Fruit fly (Drosophila melanogaster) whole organism, embryonic: ENCODE measurements around the gene SIDL.

ENCODE experiments used
- Aef1 ChIP-seq: fragments of 200-800 bp; sonication (Bioruptor generic); IDR thresholded peaks from 3 replicates; pipeline ENCODE4 v1.3.6; 2022; ENCODE audit warnings: missing biosample characterization, missing genetic modification characterization
- Atf3 ChIP-seq: fragments of 200-800 bp; sonication (Bioruptor generic); optimal IDR thresholded peaks from 3 replicates; lab custom pipeline; 2016; ENCODE audit warnings: missing biosample characterization, missing genetic modification characterization
- Bteb2 ChIP-seq: fragments of 200-800 bp; sonication (Bioruptor generic); optimal IDR thresholded peaks from 2 replicates; lab custom pipeline; 2016; ENCODE audit warnings: missing biosample characterization, missing genetic modification characterization
- CG10147 ChIP-seq: fragments of 200-800 bp; sonication (Bioruptor generic); optimal IDR thresholded peaks from 2 replicates; lab custom pipeline; 2019; ENCODE audit warnings: missing biosample characterization, mild to moderate bottlenecking, missing genetic modification characterization, moderate library complexity
- CG10366 ChIP-seq: fragments of 200-800 bp; sonication (Bioruptor generic); IDR thresholded peaks from 2 replicates; pipeline ENCODE4 v1.3.6; 2022; ENCODE audit warnings: missing biosample characterization, missing genetic modification characterization
- CG11398 ChIP-seq: fragments of 200-800 bp; sonication (Bioruptor generic); optimal IDR thresholded peaks from 2 replicates; lab custom pipeline; 2016; ENCODE audit warnings: missing biosample characterization, missing genetic modification characterization
- CG13287 ChIP-seq: fragments of 200-800 bp; sonication (Bioruptor generic); IDR thresholded peaks from 2 replicates; pipeline ENCODE4 v1.3.6; 2022; ENCODE audit warnings: missing biosample characterization, missing genetic modification characterization; ENCODE audit not compliant: partially characterized antibody
- CG13624 ChIP-seq: fragments of 200-800 bp; sonication (Bioruptor generic); optimal IDR thresholded peaks from 2 replicates; lab custom pipeline; 2016; ENCODE audit warnings: missing biosample characterization, missing genetic modification characterization
- CG14014 ChIP-seq: fragments of 200-800 bp; sonication (Bioruptor generic); IDR thresholded peaks from 2 replicates; pipeline ENCODE4 v1.3.6; 2022; ENCODE audit warnings: missing biosample characterization, missing genetic modification characterization
- CG14710 ChIP-seq: fragments of 200-800 bp; sonication (Bioruptor generic); optimal IDR thresholded peaks from 3 replicates; lab custom pipeline; 2019; ENCODE audit warnings: missing biosample characterization, mild to moderate bottlenecking, missing genetic modification characterization, moderate library complexity
- CG14965 ChIP-seq: fragments of 200-800 bp; sonication (Bioruptor generic); optimal IDR thresholded peaks from 2 replicates; lab custom pipeline; 2016; ENCODE audit warnings: missing biosample characterization, missing genetic modification characterization, borderline replicate concordance
- CG15073 ChIP-seq: fragments of 200-800 bp; sonication (Bioruptor generic); optimal IDR thresholded peaks from 2 replicates; lab custom pipeline; 2016; ENCODE audit warnings: missing biosample characterization, missing genetic modification characterization
- CG15696 ChIP-seq: fragments of 200-800 bp; sonication (Bioruptor generic); optimal IDR thresholded peaks from 2 replicates; lab custom pipeline; 2019; ENCODE audit warnings: missing biosample characterization, mild to moderate bottlenecking, missing genetic modification characterization, moderate library complexity
- CG17359 ChIP-seq: fragments of 200-800 bp; sonication (Bioruptor generic); optimal IDR thresholded peaks from 3 replicates; lab custom pipeline; 2018; ENCODE audit warnings: missing biosample characterization, mild to moderate bottlenecking, missing genetic modification characterization, moderate library complexity
- CG17802 ChIP-seq: fragments of 200-800 bp; sonication (Bioruptor generic); optimal IDR thresholded peaks from 2 replicates; lab custom pipeline; 2018; ENCODE audit warnings: missing biosample characterization, mild to moderate bottlenecking, missing genetic modification characterization, moderate library complexity
- CG18476 ChIP-seq: fragments of 200-800 bp; sonication (Bioruptor generic); optimal IDR thresholded peaks from 2 replicates; lab custom pipeline; 2016; ENCODE audit warnings: missing biosample characterization, mild to moderate bottlenecking, missing genetic modification characterization
- CG2199 ChIP-seq: fragments of 200-800 bp; sonication (Bioruptor generic); IDR thresholded peaks from 3 replicates; pipeline ENCODE4 v1.3.6; 2022; ENCODE audit warnings: missing biosample characterization, missing genetic modification characterization
- CG33213 ChIP-seq: fragments of 200-800 bp; sonication (Bioruptor generic); optimal IDR thresholded peaks from 3 replicates; lab custom pipeline; 2016; ENCODE audit warnings: missing biosample characterization, missing genetic modification characterization
- CG3407 ChIP-seq: fragments of 200-800 bp; sonication (Bioruptor generic); optimal IDR thresholded peaks from 2 replicates; lab custom pipeline; 2018; ENCODE audit warnings: missing biosample characterization, mild to moderate bottlenecking, missing genetic modification characterization
- CG5953 ChIP-seq: fragments of 200-800 bp; sonication (Bioruptor generic); IDR thresholded peaks from 2 replicates; pipeline ENCODE4 v1.3.6; 2022; ENCODE audit warnings: missing biosample characterization, missing genetic modification characterization
- CG6813 ChIP-seq: fragments of 200-800 bp; sonication (Bioruptor generic); optimal IDR thresholded peaks from 2 replicates; lab custom pipeline; 2017; ENCODE audit warnings: missing biosample characterization, missing genetic modification characterization, mild to moderate bottlenecking, moderate library complexity, missing genetic modification reagents
- CG7786 ChIP-seq: fragments of 200-800 bp; sonication (Bioruptor generic); optimal IDR thresholded peaks from 2 replicates; lab custom pipeline; 2016; ENCODE audit warnings: missing biosample characterization, missing genetic modification characterization
- CG8089 ChIP-seq: fragments of 200-800 bp; sonication (Bioruptor generic); optimal IDR thresholded peaks from 3 replicates; lab custom pipeline; 2016; ENCODE audit warnings: missing biosample characterization, missing genetic modification characterization
- CG8765 ChIP-seq: fragments of 200-800 bp; sonication (Bioruptor generic); IDR thresholded peaks from 2 replicates; pipeline ENCODE4 v1.3.6; 2022; ENCODE audit warnings: missing biosample characterization, missing genetic modification characterization
- CG9817 ChIP-seq: fragments of 200-800 bp; sonication (Bioruptor generic); optimal IDR thresholded peaks from 2 replicates; lab custom pipeline; 2018; ENCODE audit warnings: missing biosample characterization, mild to moderate bottlenecking, missing genetic modification characterization, moderate library complexity
- Dip3 ChIP-seq: fragments of 200-800 bp; sonication (Bioruptor generic); optimal IDR thresholded peaks from 3 replicates; lab custom pipeline; 2016; ENCODE audit warnings: missing biosample characterization, missing genetic modification characterization
- Ets97D ChIP-seq: fragments of 200-800 bp; sonication (Bioruptor generic); optimal IDR thresholded peaks from 3 replicates; lab custom pipeline; 2016; ENCODE audit warnings: missing biosample characterization, missing genetic modification characterization
- Myb ChIP-seq: fragments of 200-800 bp; sonication (Bioruptor generic); optimal IDR thresholded peaks from 2 replicates; lab custom pipeline; 2016; ENCODE audit warnings: missing biosample characterization, missing genetic modification characterization
- Oli ChIP-seq: fragments of 200-800 bp; sonication (Bioruptor generic); optimal IDR thresholded peaks from 2 replicates; lab custom pipeline; 2018; ENCODE audit warnings: missing biosample characterization, mild to moderate bottlenecking, missing genetic modification characterization, moderate library complexity
- Sox100B ChIP-seq: fragments of 200-800 bp; sonication (Bioruptor generic); optimal IDR thresholded peaks from 3 replicates; lab custom pipeline; 2018; ENCODE audit warnings: missing biosample characterization, mild to moderate bottlenecking, missing genetic modification characterization
- cad ChIP-seq: fragments of >200 bp; optimal IDR thresholded peaks from 2 replicates; lab custom pipeline; 2017; ENCODE audit warnings: missing biosample characterization, missing genetic modification characterization
- cato ChIP-seq: fragments of 200-800 bp; sonication (Bioruptor generic); optimal IDR thresholded peaks from 2 replicates; lab custom pipeline; 2016; ENCODE audit warnings: missing biosample characterization, missing genetic modification characterization, borderline replicate concordance
- da ChIP-seq: fragments of 200-800 bp; sonication (Bioruptor generic); optimal IDR thresholded peaks from 2 replicates; lab custom pipeline; 2016; ENCODE audit warnings: missing biosample characterization, missing genetic modification characterization
- dmrt99B ChIP-seq: fragments of 200-800 bp; sonication (Bioruptor generic); optimal IDR thresholded peaks from 2 replicates; lab custom pipeline; 2018; ENCODE audit warnings: missing biosample characterization, mild to moderate bottlenecking, missing genetic modification characterization, moderate library complexity
- dpn ChIP-seq, 2 experiments: fragments of 200-800 bp; sonication (Bioruptor generic); optimal IDR thresholded peaks; 3 replicates each; lab custom pipeline; 2016; ENCODE audit warnings: missing biosample characterization in 2 of 2, missing genetic modification characterization in 2 of 2
- eve ChIP-seq, 2 experiments: fragments of >200 bp; optimal IDR thresholded peaks; 2 replicates each; lab custom pipeline; 2017; ENCODE audit warnings: missing biosample characterization in 2 of 2, missing genetic modification characterization in 2 of 2
- gem ChIP-seq: fragments of 200-800 bp; sonication (Bioruptor generic); optimal IDR thresholded peaks from 2 replicates; lab custom pipeline; 2019; ENCODE audit warnings: missing biosample characterization, mild to moderate bottlenecking, missing genetic modification characterization, moderate library complexity
- her ChIP-seq: fragments of 200-800 bp; sonication (Bioruptor generic); optimal IDR thresholded peaks from 2 replicates; lab custom pipeline; 2016; ENCODE audit warnings: missing biosample characterization, missing genetic modification characterization
- hth ChIP-seq: fragments of >200 bp; optimal IDR thresholded peaks from 2 replicates; lab custom pipeline; 2017; ENCODE audit warnings: inconsistent platforms
- inv ChIP-seq: fragments of 200-800 bp; sonication (Bioruptor generic); IDR thresholded peaks from 2 replicates; pipeline ENCODE4 v1.3.6; 2022; ENCODE audit warnings: missing biosample characterization, missing genetic modification characterization; ENCODE audit not compliant: partially characterized antibody
- kni ChIP-seq: fragments of 200-800 bp; sonication (Bioruptor generic); optimal IDR thresholded peaks from 3 replicates; lab custom pipeline; 2017; ENCODE audit warnings: mild to moderate bottlenecking, missing biosample characterization, missing genetic modification reagents, missing genetic modification characterization
- lab ChIP-seq: fragments of 200-800 bp; sonication (Bioruptor generic); optimal IDR thresholded peaks from 3 replicates; lab custom pipeline; 2017; ENCODE audit warnings: missing biosample characterization, missing genetic modification characterization, mild to moderate bottlenecking, moderate library complexity, missing genetic modification reagents
- lmd ChIP-seq: fragments of 200-800 bp; sonication (Bioruptor generic); IDR thresholded peaks from 2 replicates; pipeline ENCODE4 v1.3.6; 2022; ENCODE audit warnings: missing biosample characterization, missing genetic modification characterization
- onecut ChIP-seq: fragments of 200-800 bp; sonication (Bioruptor generic); IDR thresholded peaks from 2 replicates; pipeline ENCODE4 v1.3.6; 2022; ENCODE audit warnings: missing biosample characterization, missing genetic modification characterization
- pnt ChIP-seq: fragments of 200-800 bp; sonication (Bioruptor generic); optimal IDR thresholded peaks from 3 replicates; lab custom pipeline; 2016; ENCODE audit warnings: missing biosample characterization, missing genetic modification characterization
- slou ChIP-seq: fragments of 200-800 bp; sonication (Bioruptor generic); optimal IDR thresholded peaks from 3 replicates; lab custom pipeline; 2016; ENCODE audit warnings: missing biosample characterization, missing genetic modification characterization
- tap ChIP-seq: fragments of 200-800 bp; optimal IDR thresholded peaks from 3 replicates; lab custom pipeline; 2019; ENCODE audit warnings: missing biosample characterization, mild to moderate bottlenecking, missing genetic modification characterization, moderate library complexity
- unc-4 ChIP-seq: fragments of 200-800 bp; sonication (Bioruptor generic); IDR thresholded peaks from 2 replicates; pipeline ENCODE4 v1.3.6; 2022; ENCODE audit warnings: missing biosample characterization, missing genetic modification characterization; ENCODE audit not compliant: partially characterized antibody
- z ChIP-seq: fragments of 200-800 bp; sonication (Bioruptor generic); IDR thresholded peaks from 3 replicates; pipeline ENCODE4 v1.3.6; 2022; ENCODE audit warnings: missing biosample characterization, missing genetic modification characterization

The SIDL gene

dm6 chr3R:15262710-15263672, 44.3 kb upstream of the SIDL start, which contains the start of the genes eIF2gamma and Set (continued):
- TF ChIP-seq CG10366 (GFP tag; lab: Robert Waterston, UW) (0 out of 2 replicates have a peak, but pooled peaks have one; percentile 28), CG13624 (GFP tag; lab: Kevin White, UChicago) (peak; percentile 37), CG14965 (GFP tag; lab: Kevin White, UChicago) (no peak), CG3407 (GFP tag; lab: Kevin White, UChicago) (no peak), Bteb2 (GFP tag; lab: Kevin White, UChicago) (no peak), CG2199 (GFP tag; lab: Robert Waterston, UW) (no peak), her (GFP tag; lab: Kevin White, UChicago) (peak; percentile 28), Ets97D (GFP tag; lab: Kevin White, UChicago) (peak; percentile 77), Myb (peak; percentile 59), Sox100B (GFP tag; lab: Kevin White, UChicago) (no peak), lmd (peak; percentile 16; the same call in 1 of the 2 replicates), CG33213 (GFP tag; lab: Kevin White, UChicago) (peak; percentile 3), kni (no peak), CG5953 (GFP tag; lab: Robert Waterston, UW) (no peak), tap (tag; lab: Kevin White, UChicago) (no peak), onecut (GFP tag; lab: Robert Waterston, UW) (no peak), CG15073 (no peak), dmrt99B (tag; lab: Kevin White, UChicago) (no peak), z (no peak), CG6813 (GFP tag; lab: Kevin White, UChicago) (no peak), CG11398 (no peak), CG17802 (tag; lab: Kevin White, UChicago) (peak; percentile 24), pnt (no peak), CG17359 (tag; lab: Kevin White, UChicago) (no peak), lab (GFP tag; lab: Kevin White, UChicago) (no peak), inv (GFP tag; lab: Robert Waterston, UW) (peak; percentile 96), eve (GFP tag; optimal IDR thresholded peaks at IDR 0.05; lab: Kevin White, UChicago) (no peak), CG8089 (GFP tag; lab: Kevin White, UChicago) (no peak), slou (GFP tag; lab: Kevin White, UChicago) (no peak), Oli (tag; lab: Kevin White, UChicago) (no peak), CG18476 (GFP tag; lab: Kevin White, UChicago) (no peak), gem (tag; lab: Kevin White, UChicago) (no peak), CG14710 (peak; percentile 58), unc-4 (GFP tag; lab: Robert Waterston, UW) (peak; percentile 96), CG15696 (tag; lab: Kevin White, UChicago) (no peak), hth (lab: Kevin White, UChicago) (no peak), CG13287 (GFP tag; lab: Robert Waterston, UW) (peak; percentile 97), dpn (GFP tag; optimal IDR thresholded peaks at IDR 0.05; lab: Kevin White, UChicago) (peak in 1 of 2 experiments; percentile 66), Dip3 (peak; percentile 59), cato (GFP tag; lab: Kevin White, UChicago) (no peak), CG9817 (tag; lab: Kevin White, UChicago) (peak; percentile 22), CG14014 (GFP tag; lab: Robert Waterston, UW) (no peak; the same call in 1 of the 2 replicates), CG8765 (GFP tag; lab: Robert Waterston, UW) (peak; percentile 38; the same call in 1 of the 2 replicates), CG7786 (GFP tag; lab: Kevin White, UChicago) (peak; percentile 61), da (GFP tag; lab: Kevin White, UChicago) (no peak), CG10147 (GFP tag; lab: Kevin White, UChicago) (no peak), Atf3 (peak; percentile 28), cad (GFP tag; lab: Kevin White, UChicago) (no peak), Aef1 (GFP tag; lab: Robert Waterston, UW) (no peak)
